Worm (Caenorhabditis elegans) whole organism, midembryonic: ENCODE results near the gene nep-17.

ENCODE experiments used
- cog-1 ChIP-seq: sonication (generic microtip); optimal IDR thresholded peaks from 2 replicates; lab custom pipeline; 2016; ENCODE audit warnings: missing genetic modification characterization, missing compliant biosample characterization
- flt-1 ChIP-seq: fragments of 200-800 bp; sonication (Bioruptor generic); IDR thresholded peaks from 2 replicates; pipeline ENCODE4 v1.3.6; 2022; ENCODE audit warnings: missing genetic modification characterization, missing compliant biosample characterization
- ztf-29 ChIP-seq: fragments of 200-800 bp; sonication (Bioruptor generic); IDR thresholded peaks from 2 replicates; pipeline ENCODE4 v1.3.6; 2022; ENCODE audit warnings: missing genetic modification reagents, missing genetic modification characterization, missing compliant biosample characterization

DNA sequence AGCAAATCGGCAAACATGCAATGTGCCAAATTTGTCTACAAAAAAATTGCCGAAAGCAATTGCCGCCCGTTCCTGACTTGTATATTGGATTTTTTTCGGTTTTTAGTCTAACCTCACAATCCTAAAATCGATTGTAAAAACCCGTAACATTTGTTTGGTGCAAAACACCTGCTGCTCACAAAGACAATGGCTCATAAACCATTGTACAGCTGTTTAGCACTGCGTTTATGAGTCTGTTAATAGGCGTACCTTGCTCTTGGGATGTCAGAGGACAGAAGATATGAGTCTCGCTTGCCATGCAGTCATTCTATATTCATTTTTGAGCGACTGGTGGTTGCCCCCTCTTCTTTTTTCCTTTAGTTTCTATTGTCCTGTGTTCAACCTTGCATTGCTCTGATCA, 35.5 kb upstream of the nep-17 start, which contains the start of gene E01G4.5:
- TF ChIP-seq ztf-29 (GFP tag; lab: Robert Waterston, UW), result no peak
- no peak for TF ChIP-seq flt-1
- no peak for TF ChIP-seq cog-1 (tag; lab: Kevin White, UChicago)
